Worm (Caenorhabditis elegans) whole organism, young adult: Measurements from ENCODE around the gene wrt-6.

Experiments used
- B0336.3 ChIP-seq: fragments of 200-800 bp; sonication (Bioruptor generic); IDR thresholded peaks from 2 replicates; pipeline ENCODE4 v1.3.6; 2022; ENCODE audit warnings: missing genetic modification characterization, missing compliant biosample characterization
- akir-1 ChIP-seq: fragments of 200-800 bp; sonication (Bioruptor generic); optimal IDR thresholded peaks from 2 replicates; lab custom pipeline; 2018; ENCODE audit warnings: mild to moderate bottlenecking, missing genetic modification characterization, moderate library complexity, missing compliant biosample characterization
- attf-6 ChIP-seq: fragments of 200-800 bp; sonication (Bioruptor generic); IDR thresholded peaks from 2 replicates; pipeline ENCODE4 v1.3.6; 2022; ENCODE audit warnings: missing genetic modification reagents, missing genetic modification characterization, missing compliant biosample characterization
- cebp-1 ChIP-seq, 2 experiments: fragments of 200-800 bp in 1 of 2; sonication (Bioruptor generic) in 1 of 2; sonication (generic microtip) in 1 of 2; IDR thresholded peaks in 1 of 2; optimal IDR thresholded peaks in 1 of 2; 2 replicates each; pipeline versions ENCODE4 v1.3.6 to Lab custom; 2017 to 2022; ENCODE audit warnings: missing compliant biosample characterization in 2 of 2, missing genetic modification characterization in 2 of 2, mild to moderate bottlenecking in 1 of 2, missing genetic modification reagents in 1 of 2, moderate library complexity in 1 of 2
- egl-18 ChIP-seq: fragments of 200-800 bp; sonication (Bioruptor generic); IDR thresholded peaks from 2 replicates; pipeline ENCODE4 v1.3.6; 2022; ENCODE audit warnings: missing genetic modification reagents, missing genetic modification characterization, missing compliant biosample characterization
- nfya-1 ChIP-seq: sonication (generic microtip); optimal IDR thresholded peaks from 2 replicates; lab custom pipeline; 2017; ENCODE audit warnings: antibody characterized with exemption, missing compliant biosample characterization, missing genetic modification characterization, borderline replicate concordance; ENCODE audit not compliant: insufficient read depth
- nfyb-1 ChIP-seq: fragments of 200-800 bp; sonication (Bioruptor generic); IDR thresholded peaks from 2 replicates; pipeline ENCODE4 v1.3.6; 2022; ENCODE audit warnings: missing genetic modification reagents, missing genetic modification characterization, missing compliant biosample characterization
- pha-4 ChIP-seq: fragments of 150-350 bp; sonication (generic microtip); optimal IDR thresholded peaks from 2 replicates; lab custom pipeline; 2014; ENCODE audit warnings: missing biosample characterization, missing genetic modification reagents, missing genetic modification characterization
- snpc-4 ChIP-seq, 5 experiments: fragments of 150-350 bp in 1 of 5; sonication (generic microtip) in 4 of 5; optimal IDR thresholded peaks; 2 replicates each; lab custom pipeline; 2014 to 2018; ENCODE audit warnings: missing genetic modification characterization in 5 of 5, missing biosample characterization in 3 of 5, antibody characterized with exemption in 2 of 5, mild to moderate bottlenecking in 2 of 5, missing compliant biosample characterization in 2 of 5, missing genotype in 2 of 5, moderate library complexity in 2 of 5, missing genetic modification reagents in 1 of 5
- ztf-22 ChIP-seq: fragments of 200-800 bp; sonication (Bioruptor generic); optimal IDR thresholded peaks from 2 replicates; lab custom pipeline; 2018; ENCODE audit warnings: mild to moderate bottlenecking, missing genetic modification characterization, moderate library complexity, missing compliant biosample characterization

- TF ChIP-seq pha-4 (tag; lab: Kevin White, UChicago) = no peak
- no peak for TF ChIP-seq egl-18 (GFP tag; lab: Robert Waterston, UW)
- no peak for TF ChIP-seq cebp-1 (GFP tag; IDR thresholded peaks at IDR 0.05; lab: Robert Waterston, UW)
- no peak for TF ChIP-seq cebp-1 (tag; optimal IDR thresholded peaks at IDR 0.05; lab: Kevin White, UChicago)
- no peak for TF ChIP-seq nfyb-1 (GFP tag; lab: Robert Waterston, UW)
- no peak for TF ChIP-seq ztf-22 (GFP tag; lab: Kevin White, UChicago)
- no peak for TF ChIP-seq snpc-4 (GFP tag; optimal IDR thresholded peaks at IDR 0.05; lab: Kevin White, UChicago)
- no peak for TF ChIP-seq snpc-4 (tag; optimal IDR thresholded peaks at IDR 0.05; lab: Kevin White, UChicago)
- no peak for TF ChIP-seq akir-1
- TF ChIP-seq attf-6 (GFP tag; lab: Robert Waterston, UW) = no peak
- no peak for TF ChIP-seq nfya-1 (tag; lab: Kevin White, UChicago)
- TF ChIP-seq B0336.3 (GFP tag; lab: Robert Waterston, UW) = no peak
Observed at ce11 chrX:3488074-3488688, 8.1 kb downstream of the wrt-6 start.
